Fruit fly (Drosophila melanogaster): ENCODE results near the gene mthl10.

Gene mthl10

dm6 chr3L:294841-295408 lies 47.8 kb downstream of the mthl10 start (continued):
- peak; percentile 39 for TF ChIP-seq CG10267 (tag; optimal IDR thresholded peaks at IDR 0.05)
- TF ChIP-seq CG15269 (tag; optimal IDR thresholded peaks at IDR 0.05) = no peak
- TF ChIP-seq CG13624 (GFP tag; optimal IDR thresholded peaks at IDR 0.05) = no peak
- peak; percentile 15 for TF ChIP-seq PHDP (tag; optimal IDR thresholded peaks at IDR 0.05)
- peak; percentile 19 for TF ChIP-seq CG1647 (GFP tag; optimal IDR thresholded peaks at IDR 0.05)
- no peak for TF ChIP-seq pita (GFP tag; optimal IDR thresholded peaks at IDR 0.05)
- peak; percentile 49 for TF ChIP-seq CG10274 (GFP tag; optimal IDR thresholded peaks at IDR 0.05)
- no peak for TF ChIP-seq Sox100B (GFP tag; optimal IDR thresholded peaks at IDR 0.05)
- TF ChIP-seq CG42726 (GFP tag; IDR thresholded peaks at IDR 0.05; ENCODE audit: partially characterized antibody) = no peak
- TF ChIP-seq her (GFP tag; optimal IDR thresholded peaks at IDR 0.05) = no peak
- TF ChIP-seq CG15696 (tag; optimal IDR thresholded peaks at IDR 0.05) = peak; percentile 56
- TF ChIP-seq CG14965 (GFP tag; optimal IDR thresholded peaks at IDR 0.05; ENCODE audit: borderline replicate concordance) = no peak
- no peak for TF ChIP-seq en (GFP tag; optimal IDR thresholded peaks at IDR 0.05)
- TF ChIP-seq D19B (GFP tag; optimal IDR thresholded peaks at IDR 0.05) = no peak
- peak; percentile 53 for TF ChIP-seq Ssrp (tag; optimal IDR thresholded peaks at IDR 0.05)
- no peak for TF ChIP-seq CG7372 (GFP tag; IDR thresholded peaks at IDR 0.05)
- TF ChIP-seq ssp (GFP tag; IDR thresholded peaks at IDR 0.05) = 0 out of 2 replicates have a peak, but pooled peaks have one; percentile 8
- TF ChIP-seq sens-2 (GFP tag; IDR thresholded peaks at IDR 0.05) = no peak
- no peak for TF ChIP-seq z (GFP tag; IDR thresholded peaks at IDR 0.05)
- no peak for TF ChIP-seq CG31388 (GFP tag; optimal IDR thresholded peaks at IDR 0.05)
- TF ChIP-seq CG32772 (GFP tag; IDR thresholded peaks at IDR 0.05) = 0 out of 2 replicates have a peak, but pooled peaks have one; percentile 19
- TF ChIP-seq C15 (GFP tag; IDR thresholded peaks at IDR 0.05) = no peak
- TF ChIP-seq CG1529 (GFP tag; optimal IDR thresholded peaks at IDR 0.05) = peak; percentile 16
- TF ChIP-seq Trl (optimal IDR thresholded peaks at IDR 0.05) = no peak
- TF ChIP-seq Trl (GFP tag; optimal IDR thresholded peaks at IDR 0.05) = no peak
- TF ChIP-seq Oli (tag; optimal IDR thresholded peaks at IDR 0.05) = peak; percentile 39
- peak; percentile 50 for TF ChIP-seq CG17829 (tag; optimal IDR thresholded peaks at IDR 0.05)
- no peak for TF ChIP-seq CG1832 (GFP tag; optimal IDR thresholded peaks at IDR 0.05)
- TF ChIP-seq CG8765 (GFP tag; IDR thresholded peaks at IDR 0.05) = no peak
- no peak for TF ChIP-seq prd (optimal IDR thresholded peaks at IDR 0.05)
- TF ChIP-seq prd (GFP tag; IDR thresholded peaks at IDR 0.05) = 0 out of 3 replicates have a peak, but pooled peaks have one; percentile 20
- peak; percentile 21; the same call in 1 of the 2 replicates for TF ChIP-seq vvl (GFP tag; IDR thresholded peaks at IDR 0.05)
- TF ChIP-seq sens (GFP tag) = peak; percentile 91
- peak; percentile 21 for TF ChIP-seq dmrt99B (tag; optimal IDR thresholded peaks at IDR 0.05)
- TF ChIP-seq chif (GFP tag; optimal IDR thresholded peaks at IDR 0.05) = peak; percentile 32 to 54
- TF ChIP-seq CG2202 (tag; optimal IDR thresholded peaks at IDR 0.05) = peak; percentile 63
- no peak for TF ChIP-seq CG7928 (GFP tag; optimal IDR thresholded peaks at IDR 0.05)
- no peak for TF ChIP-seq eve (GFP tag; optimal IDR thresholded peaks at IDR 0.05)
- no peak for TF ChIP-seq sim (GFP tag; IDR thresholded peaks at IDR 0.05)
- TF ChIP-seq mld (GFP tag; IDR thresholded peaks at IDR 0.05; ENCODE audit: partially characterized antibody) = no peak
- no peak for TF ChIP-seq CG31365 (tag; optimal IDR thresholded peaks at IDR 0.05)
- TF ChIP-seq caup (GFP tag; optimal IDR thresholded peaks at IDR 0.05; ENCODE audit: severe bottlenecking) = no peak
- TF ChIP-seq CG9437 (GFP tag; optimal IDR thresholded peaks at IDR 0.05) = no peak
- no peak for TF ChIP-seq CG12769 (tag; optimal IDR thresholded peaks at IDR 0.05)
- TF ChIP-seq CG5180 (GFP tag; optimal IDR thresholded peaks at IDR 0.05) = no peak
- TF ChIP-seq CG5953 (GFP tag; IDR thresholded peaks at IDR 0.05) = no peak
- TF ChIP-seq H2.0 (GFP tag; IDR thresholded peaks at IDR 0.05) = no peak
- TF ChIP-seq grau (tag; optimal IDR thresholded peaks at IDR 0.05) = peak; percentile 25
- no peak for TF ChIP-seq CG15514 (GFP tag; optimal IDR thresholded peaks at IDR 0.05)
- no peak for TF ChIP-seq CG14860 (GFP tag; IDR thresholded peaks at IDR 0.05; ENCODE audit: partially characterized antibody)
- no peak for TF ChIP-seq CG4282 (GFP tag; optimal IDR thresholded peaks at IDR 0.05)
